Fruit fly (Drosophila melanogaster): ENCODE data around the gene CG32074.

- TF ChIP-seq CG12605 (GFP tag; IDR thresholded peaks at IDR 0.05) (no peak), CG17806 (tag; optimal IDR thresholded peaks at IDR 0.05) (no peak), CG10348 (GFP tag; IDR thresholded peaks at IDR 0.05) (no peak), Pif1B (GFP tag; optimal IDR thresholded peaks at IDR 0.05) (no peak), CG14655 (GFP tag; optimal IDR thresholded peaks at IDR 0.05) (peak; percentile 47), CG8301 (tag; optimal IDR thresholded peaks at IDR 0.05) (no peak), Pif1A (GFP tag; optimal IDR thresholded peaks at IDR 0.05) (no peak), CG13204 (GFP tag; optimal IDR thresholded peaks at IDR 0.05) (no peak), CG15710 (tag; optimal IDR thresholded peaks at IDR 0.05) (no peak)
These were observed 7.7 kb downstream of the CG32074 start for dm6 chr3L:11124439-11124838.

Data from whole organism, pupa.